Worm (Caenorhabditis elegans) whole organism, L4 larva: ENCODE data around the gene T02G5.3.

ENCODE experiments used
- D1046.2 ChIP-seq: fragments of 200-800 bp; sonication (Bioruptor generic); IDR thresholded peaks from 2 replicates; pipeline ENCODE4 v1.3.6; 2022; ENCODE audit warnings: missing genetic modification characterization, missing compliant biosample characterization
- F10B5.3 ChIP-seq: sonication (generic microtip); optimal IDR thresholded peaks from 2 replicates; lab custom pipeline; 2016; ENCODE audit warnings: mild to moderate bottlenecking, missing genetic modification characterization, missing compliant biosample characterization
- F44E2.7 ChIP-seq: fragments of 200-800 bp; sonication (Bioruptor generic); IDR thresholded peaks from 2 replicates; pipeline ENCODE4 v2.1.2; 2022; ENCODE audit warnings: missing genetic modification characterization, missing compliant biosample characterization
- R02D3.7 ChIP-seq: fragments of 150-350 bp; sonication (generic microtip); optimal IDR thresholded peaks from 3 replicates; lab custom pipeline; 2014; ENCODE audit warnings: missing biosample characterization, missing genetic modification characterization
- T26A8.4 ChIP-seq: fragments of 200-800 bp; sonication (Bioruptor generic); IDR thresholded peaks from 2 replicates; pipeline ENCODE4 v1.3.6; 2022; ENCODE audit warnings: missing genetic modification characterization, missing compliant biosample characterization
- Y48G9A.11 ChIP-seq: fragments of 200-800 bp; sonication (Bioruptor generic); IDR thresholded peaks from 2 replicates; pipeline ENCODE4 v1.3.6; 2022; ENCODE audit warnings: missing genetic modification reagents, missing genetic modification characterization, missing compliant biosample characterization
- Y75B8A.6 ChIP-seq: fragments of 200-800 bp; sonication (Bioruptor generic); IDR thresholded peaks from 2 replicates; pipeline ENCODE4 v1.3.6; 2022; ENCODE audit warnings: missing genetic modification reagents, missing genetic modification characterization, missing compliant biosample characterization
- ZK546.5 ChIP-seq, 2 experiments: sonication (generic microtip); optimal IDR thresholded peaks; 2 replicates each; lab custom pipeline; 2017; ENCODE audit warnings: missing biosample characterization in 2 of 2, missing genetic modification characterization in 2 of 2
- aly-2 ChIP-seq: sonication (generic microtip); optimal IDR thresholded peaks from 2 replicates; lab custom pipeline; 2018; ENCODE audit warnings: missing biosample characterization, missing genetic modification characterization
- ceh-20 ChIP-seq: fragments of 200-800 bp; sonication (Bioruptor generic); IDR thresholded peaks from 2 replicates; pipeline ENCODE4 v1.3.6; 2022; ENCODE audit warnings: missing genetic modification reagents, missing genetic modification characterization, missing compliant biosample characterization
- ceh-44 ChIP-seq: fragments of 200-800 bp; sonication (Bioruptor generic); IDR thresholded peaks from 2 replicates; pipeline ENCODE4 v1.3.6; 2022; ENCODE audit warnings: missing genetic modification reagents, missing genetic modification characterization, missing compliant biosample characterization
- ceh-82 ChIP-seq: sonication (generic microtip); optimal IDR thresholded peaks from 2 replicates; lab custom pipeline; 2017; ENCODE audit warnings: missing biosample characterization, missing genetic modification characterization
- daf-12 ChIP-seq: fragments of 150-350 bp; optimal IDR thresholded peaks from 2 replicates; lab custom pipeline; 2014; ENCODE audit warnings: missing biosample characterization, missing genetic modification reagents, missing genetic modification characterization
- daf-16 ChIP-seq, 3 experiments: sonication (generic microtip); optimal IDR thresholded peaks; 2 replicates each; lab custom pipeline; 2016 to 2017; ENCODE audit warnings: missing genetic modification characterization in 3 of 3, missing genetic modification reagents in 3 of 3, mild to moderate bottlenecking in 2 of 3, missing compliant biosample characterization in 2 of 3, missing biosample characterization in 1 of 3, moderate library complexity in 1 of 3
- daf-19 ChIP-seq: fragments of 200-800 bp; sonication (Bioruptor generic); conservative IDR thresholded peaks from 2 replicates; pipeline ENCODE4 v1.3.6; 2022; ENCODE audit warnings: missing genetic modification characterization, missing compliant biosample characterization
- daf-8 ChIP-seq: fragments of 200-800 bp; sonication (Bioruptor generic); IDR thresholded peaks from 2 replicates; pipeline ENCODE4 v1.3.6; 2022; ENCODE audit warnings: missing genetic modification characterization, missing compliant biosample characterization
- dmd-8 ChIP-seq: fragments of 200-800 bp; sonication (Bioruptor generic); IDR thresholded peaks from 2 replicates; pipeline ENCODE4 v1.3.6; 2022; ENCODE audit warnings: missing genetic modification characterization, missing compliant biosample characterization
- duxl-1 ChIP-seq: sonication (generic microtip); optimal IDR thresholded peaks from 2 replicates; lab custom pipeline; 2016; ENCODE audit warnings: mild to moderate bottlenecking, missing genetic modification characterization, moderate library complexity, missing compliant biosample characterization; ENCODE audit not compliant: poor library complexity
- fkh-10 ChIP-seq: fragments of 150-350 bp; optimal IDR thresholded peaks from 2 replicates; lab custom pipeline; 2014; ENCODE audit warnings: missing biosample characterization, missing genetic modification reagents, missing genetic modification characterization
- hif-1 ChIP-seq, 2 experiments: sonication (generic microtip); optimal IDR thresholded peaks; 2 replicates each; lab custom pipeline; 2016 to 2017; ENCODE audit warnings: missing compliant biosample characterization in 2 of 2, missing genetic modification characterization in 2 of 2, missing genetic modification reagents in 2 of 2, missing genotype in 2 of 2, mild to moderate bottlenecking in 1 of 2
- hlh-11 ChIP-seq: fragments of 200-800 bp; sonication (Bioruptor generic); optimal IDR thresholded peaks from 2 replicates; lab custom pipeline; 2018; ENCODE audit warnings: mild to moderate bottlenecking, missing genetic modification characterization, missing compliant biosample characterization
- hlh-30 ChIP-seq: sonication (generic microtip); optimal IDR thresholded peaks from 2 replicates; lab custom pipeline; 2017; ENCODE audit warnings: antibody characterized with exemption, mild to moderate bottlenecking, missing genetic modification characterization, missing compliant biosample characterization; ENCODE audit not compliant: insufficient read depth
- hmg-1.1 ChIP-seq: fragments of 200-800 bp; sonication (Bioruptor generic); IDR thresholded peaks from 2 replicates; pipeline ENCODE4 v1.3.6; 2022; ENCODE audit warnings: missing genetic modification reagents, missing genetic modification characterization, missing compliant biosample characterization
- jun-1 ChIP-seq: fragments of 150-350 bp; optimal IDR thresholded peaks from 2 replicates; lab custom pipeline; 2014; ENCODE audit warnings: missing biosample characterization, missing genetic modification reagents, missing genetic modification characterization
- lim-7 ChIP-seq: fragments of 200-800 bp; sonication (Bioruptor generic); IDR thresholded peaks from 2 replicates; pipeline ENCODE4 v1.3.6; 2022; ENCODE audit warnings: missing genetic modification characterization, missing compliant biosample characterization
- lin-15B ChIP-seq: fragments of 150-350 bp; sonication (generic microtip); optimal IDR thresholded peaks from 3 replicates; lab custom pipeline; 2014; ENCODE audit warnings: missing biosample characterization, missing genetic modification characterization
- lin-39 ChIP-seq: fragments of 150-350 bp; optimal IDR thresholded peaks from 2 replicates; lab custom pipeline; 2014; ENCODE audit warnings: missing biosample characterization, missing genetic modification reagents, missing genetic modification characterization
- lir-3 ChIP-seq: sonication (generic microtip); optimal IDR thresholded peaks from 2 replicates; lab custom pipeline; 2016; ENCODE audit warnings: mild to moderate bottlenecking, missing genetic modification characterization, missing compliant biosample characterization
- mdl-1 ChIP-seq, 2 experiments: fragments of 150-350 bp in 1 of 2; sonication (generic microtip) in 1 of 2; optimal IDR thresholded peaks; 2 replicates each; lab custom pipeline; 2014 to 2017; ENCODE audit warnings: missing biosample characterization in 2 of 2, missing genetic modification characterization in 2 of 2
- mdt-29 ChIP-seq: fragments of 200-800 bp; sonication (Bioruptor generic); IDR thresholded peaks from 2 replicates; pipeline ENCODE4 v1.3.6; 2022; ENCODE audit warnings: missing genetic modification reagents, missing genetic modification characterization, missing compliant biosample characterization
- mep-1 ChIP-seq: fragments of 150-350 bp; sonication (generic microtip); optimal IDR thresholded peaks from 3 replicates; lab custom pipeline; 2014; ENCODE audit warnings: missing biosample characterization, missing genetic modification characterization
- nhr-102 ChIP-seq: sonication (generic microtip); optimal IDR thresholded peaks from 2 replicates; lab custom pipeline; 2016; ENCODE audit warnings: mild to moderate bottlenecking, missing genetic modification characterization, moderate library complexity, missing compliant biosample characterization
- nhr-11 ChIP-seq: fragments of 150-350 bp; optimal IDR thresholded peaks from 2 replicates; lab custom pipeline; 2014; ENCODE audit warnings: missing biosample characterization, missing genetic modification characterization
- nhr-237 ChIP-seq: sonication (generic microtip); optimal IDR thresholded peaks from 2 replicates; lab custom pipeline; 2017; ENCODE audit warnings: missing biosample characterization, missing genetic modification characterization
- nhr-28 ChIP-seq: fragments of 150-350 bp; optimal IDR thresholded peaks from 2 replicates; lab custom pipeline; 2014; ENCODE audit warnings: missing biosample characterization, missing genetic modification characterization
- nhr-42 ChIP-seq: fragments of 200-800 bp; sonication (Bioruptor generic); IDR thresholded peaks from 2 replicates; pipeline ENCODE4 v1.3.6; 2022; ENCODE audit warnings: missing genetic modification characterization, missing compliant biosample characterization
- nhr-6 ChIP-seq: fragments of 150-350 bp; optimal IDR thresholded peaks from 2 replicates; lab custom pipeline; 2014; ENCODE audit warnings: missing biosample characterization, missing genetic modification characterization
- pha-4 ChIP-seq, 2 experiments: fragments of 150-350 bp in 1 of 2; fragments of 200-800 bp in 1 of 2; sonication (Bioruptor generic) in 1 of 2; IDR thresholded peaks in 1 of 2; optimal IDR thresholded peaks in 1 of 2; 2 replicates each; pipeline versions ENCODE4 v1.3.6 to Lab custom; 2014 to 2022; ENCODE audit warnings: missing genetic modification characterization in 2 of 2, missing genetic modification reagents in 2 of 2, missing biosample characterization in 1 of 2, missing compliant biosample characterization in 1 of 2
- php-3 ChIP-seq: fragments of 200-800 bp; sonication (Bioruptor generic); IDR thresholded peaks from 2 replicates; pipeline ENCODE4 v1.3.6; 2022; ENCODE audit warnings: missing genetic modification reagents, missing genetic modification characterization, missing compliant biosample characterization
- pqm-1 ChIP-seq: sonication (generic microtip); optimal IDR thresholded peaks from 2 replicates; lab custom pipeline; 2017; ENCODE audit warnings: missing biosample characterization, missing genetic modification characterization
- rbr-2 ChIP-seq: sonication (generic microtip); optimal IDR thresholded peaks from 2 replicates; lab custom pipeline; 2016; ENCODE audit warnings: missing genotype, missing genetic modification characterization, missing compliant biosample characterization
- saeg-2 ChIP-seq: fragments of 200-800 bp; sonication (Bioruptor generic); IDR thresholded peaks from 2 replicates; pipeline ENCODE4 v1.3.6; 2022; ENCODE audit warnings: missing genetic modification reagents, missing genetic modification characterization, missing compliant biosample characterization
- set-16 ChIP-seq: fragments of 200-800 bp; sonication (Bioruptor generic); IDR thresholded peaks from 2 replicates; pipeline ENCODE4 v1.3.6; 2022; ENCODE audit warnings: missing genetic modification reagents, missing genetic modification characterization, missing compliant biosample characterization
- skn-1 ChIP-seq: fragments of 150-350 bp; optimal IDR thresholded peaks from 2 replicates; lab custom pipeline; 2014; ENCODE audit warnings: missing biosample characterization, missing genetic modification characterization
- snpc-4 ChIP-seq: fragments of 150-350 bp; optimal IDR thresholded peaks from 2 replicates; lab custom pipeline; 2014; ENCODE audit warnings: missing biosample characterization, missing genetic modification characterization
- tag-97 ChIP-seq: fragments of 200-800 bp; sonication (Bioruptor generic); IDR thresholded peaks from 2 replicates; pipeline ENCODE4 v1.3.6; 2022; ENCODE audit warnings: missing genetic modification characterization, missing compliant biosample characterization
- tra-1 ChIP-seq: fragments of 200-800 bp; sonication (Bioruptor generic); IDR thresholded peaks from 2 replicates; pipeline ENCODE4 v1.3.6; 2022; ENCODE audit warnings: missing genetic modification reagents, missing genetic modification characterization, missing compliant biosample characterization
- unc-130 ChIP-seq: sonication (generic microtip); optimal IDR thresholded peaks from 2 replicates; lab custom pipeline; 2016; ENCODE audit warnings: missing genetic modification reagents, missing genetic modification characterization, missing compliant biosample characterization
- zag-1 ChIP-seq: fragments of 150-350 bp; optimal IDR thresholded peaks from 2 replicates; lab custom pipeline; 2014; ENCODE audit warnings: missing biosample characterization, missing genetic modification characterization
- zfp-2 ChIP-seq: sonication (generic microtip); optimal IDR thresholded peaks from 2 replicates; lab custom pipeline; 2016; ENCODE audit warnings: mild to moderate bottlenecking, missing genetic modification characterization, missing compliant biosample characterization
- zip-2 ChIP-seq: fragments of 150-350 bp; optimal IDR thresholded peaks from 2 replicates; lab custom pipeline; 2014; ENCODE audit warnings: missing biosample characterization, missing genetic modification characterization
- ztf-7 ChIP-seq: fragments of 150-350 bp; optimal IDR thresholded peaks from 2 replicates; lab custom pipeline; 2014; ENCODE audit warnings: missing biosample characterization, missing genetic modification characterization

The T02G5.3 gene

DNA sequence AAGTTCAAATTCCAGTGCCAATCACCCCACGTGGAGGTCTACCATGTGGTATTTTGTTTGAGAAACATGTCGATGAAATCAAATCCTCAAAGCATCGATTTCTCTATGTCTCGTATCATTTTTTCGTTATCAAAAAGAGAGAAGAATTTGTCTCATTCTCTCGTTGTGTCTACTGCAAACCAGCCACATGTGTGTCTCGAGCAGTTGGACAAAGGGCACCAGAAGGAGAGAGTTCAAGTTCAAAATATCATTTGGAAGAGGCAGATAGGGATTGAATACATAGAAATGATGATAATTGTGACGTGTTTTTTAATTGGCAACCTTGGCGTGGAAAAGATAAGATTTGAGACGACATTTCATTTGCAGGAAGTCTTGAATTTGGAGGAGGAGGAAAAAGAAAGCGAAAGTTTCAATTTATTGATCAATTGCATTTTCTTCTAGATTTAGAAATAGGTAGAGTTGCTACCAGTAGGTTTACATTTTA lies 33.9 kb upstream of the T02G5.3 start (continued):
- TF ChIP-seq lin-39 (tag; lab: Kevin White, UChicago) (no peak), php-3 (GFP tag; lab: Robert Waterston, UW) (peak; percentile 51), nhr-237 (tag; lab: Kevin White, UChicago) (no peak), snpc-4 (tag; lab: Kevin White, UChicago) (no peak), mep-1 (tag; lab: Kevin White, UChicago) (peak; percentile 53), daf-16 (GFP tag; optimal IDR thresholded peaks at IDR 0.05; lab: Kevin White, UChicago) (peak in 1 of 2 experiments; percentile 10), daf-16 (tag; optimal IDR thresholded peaks at IDR 0.05; lab: Kevin White, UChicago) (peak; percentile 62), ceh-20 (GFP tag; lab: Robert Waterston, UW) (no peak), tra-1 (peak; percentile 63; the same call in 1 of the 2 replicates), zag-1 (no peak), hlh-11 (tag; lab: Kevin White, UChicago) (peak; percentile 85), lim-7 (GFP tag; lab: Robert Waterston, UW) (no peak), F10B5.3 (no peak), ZK546.5 (tag; optimal IDR thresholded peaks at IDR 0.05; lab: Kevin White, UChicago) (no peak), T26A8.4 (GFP tag; lab: Robert Waterston, UW) (no peak), unc-130 (GFP tag; lab: Kevin White, UChicago) (no peak), mdt-29 (GFP tag; lab: Robert Waterston, UW) (no peak), tag-97 (GFP tag; lab: Robert Waterston, UW) (no peak), skn-1 (no peak), D1046.2 (GFP tag; lab: Robert Waterston, UW) (no peak), R02D3.7 (no peak), pha-4 (GFP tag; IDR thresholded peaks at IDR 0.05; lab: Robert Waterston, UW) (no peak), pha-4 (tag; optimal IDR thresholded peaks at IDR 0.05; lab: Kevin White, UChicago) (no peak), duxl-1 (tag; lab: Kevin White, UChicago) (no peak), mdl-1 (tag; optimal IDR thresholded peaks at IDR 0.05; lab: Kevin White, UChicago) (peak in 1 of 2 experiments; percentile 88), lin-15B (tag; lab: Kevin White, UChicago) (no peak), pqm-1 (tag; lab: Kevin White, UChicago) (peak; percentile 57), F44E2.7 (GFP tag; lab: Robert Waterston, UW) (no peak), ceh-82 (tag; lab: Kevin White, UChicago) (no peak), set-16 (GFP tag; lab: Robert Waterston, UW) (no peak), zip-2 (no peak), rbr-2 (tag; lab: Kevin White, UChicago) (no peak), nhr-102 (tag; lab: Kevin White, UChicago) (no peak), aly-2 (tag; lab: Kevin White, UChicago) (no peak), nhr-28 (tag; lab: Kevin White, UChicago) (peak; percentile 66), nhr-42 (no peak), saeg-2 (GFP tag; lab: Robert Waterston, UW) (no peak), ztf-7 (tag; lab: Kevin White, UChicago) (no peak), lir-3 (tag; lab: Kevin White, UChicago) (no peak), Y75B8A.6 (GFP tag; lab: Robert Waterston, UW) (0 out of 2 replicates have a peak, but pooled peaks have one; percentile 82), fkh-10 (GFP tag; lab: Kevin White, UChicago) (no peak), jun-1 (tag; lab: Kevin White, UChicago) (no peak), nhr-6 (tag; lab: Kevin White, UChicago) (no peak), hif-1 (tag; optimal IDR thresholded peaks at IDR 0.05; lab: Kevin White, UChicago) (no peak), Y48G9A.11 (GFP tag; lab: Robert Waterston, UW) (no peak), nhr-11 (tag; lab: Kevin White, UChicago) (no peak), daf-12 (tag; lab: Kevin White, UChicago) (no peak), daf-19 (GFP tag; lab: Robert Waterston, UW) (no peak), hlh-30 (tag; lab: Kevin White, UChicago) (peak; percentile 85), ceh-44 (GFP tag; lab: Robert Waterston, UW) (no peak), zfp-2 (tag; lab: Kevin White, UChicago) (no peak), daf-8 (GFP tag; lab: Robert Waterston, UW) (no peak), hmg-1.1 (no peak), dmd-8 (GFP tag; lab: Robert Waterston, UW) (no peak)
